Fruit fly (Drosophila melanogaster) S2 (cell line): Measurements from ENCODE around the gene CG7079.

ENCODE experiments used
- CG8478 ChIP-seq: fragments of >200 bp; optimal IDR thresholded peaks from 2 replicates; lab custom pipeline; 2018
- CTCF ChIP-seq, 2 experiments: fragments of >200 bp; optimal IDR thresholded peaks; 2 replicates each; lab custom pipeline; 2018

Gene CG7079

dm6 chr3R:21048729-21049128 is at the start of gene CG7079:
CG7079 (minus strand) TSS chr3R:21048829.
- no peak for TF ChIP-seq CTCF (optimal IDR thresholded peaks at IDR 0.05; lab: Kevin White, UChicago)
- TF ChIP-seq CG8478 (lab: Kevin White, UChicago) = no peak

- TF ChIP-seq CTCF (optimal IDR thresholded peaks at IDR 0.05; lab: Kevin White, UChicago) (peak; percentile 4 to 10), CG8478 (lab: Kevin White, UChicago) (no peak)
Measured at dm6 chr3R:21097631-21098117, 49.0 kb upstream of the CG7079 start, which contains the start of gene RhoGAP93B. RhoGAP93B (minus strand) TSS chr3R:21097827.

dm6 chr3R:21097160-21097559 is 48.5 kb upstream of the CG7079 start:
- TF ChIP-seq CG8478 (lab: Kevin White, UChicago) (no peak), CTCF (optimal IDR thresholded peaks at IDR 0.05; lab: Kevin White, UChicago) (no peak)

dm6 chr3R:21096532-21097143 is 48.0 kb upstream of the CG7079 start:
- TF ChIP-seq CG8478 (lab: Kevin White, UChicago) (no peak), CTCF (optimal IDR thresholded peaks at IDR 0.05; lab: Kevin White, UChicago) (no peak)

dm6 chr3R:21094292-21094691 is 45.7 kb upstream of the CG7079 start:
- TF ChIP-seq CG8478 (lab: Kevin White, UChicago) = no peak
- no peak for TF ChIP-seq CTCF (optimal IDR thresholded peaks at IDR 0.05; lab: Kevin White, UChicago)

dm6 chr3R:21092829-21093228 is 44.2 kb upstream of the CG7079 start:
- TF ChIP-seq CG8478 (lab: Kevin White, UChicago) = no peak
- no peak for TF ChIP-seq CTCF (optimal IDR thresholded peaks at IDR 0.05; lab: Kevin White, UChicago)

dm6 chr3R:21092036-21092435 is 43.4 kb upstream of the CG7079 start:
- no peak for TF ChIP-seq CG8478 (lab: Kevin White, UChicago)

dm6 chr3R:21091500-21091899 is 42.9 kb upstream of the CG7079 start:
- TF ChIP-seq CG8478 (lab: Kevin White, UChicago) (no peak), CTCF (optimal IDR thresholded peaks at IDR 0.05; lab: Kevin White, UChicago) (no peak)

dm6 chr3R:21090230-21091021 is 41.8 kb upstream of the CG7079 start:
- TF ChIP-seq CTCF (optimal IDR thresholded peaks at IDR 0.05; lab: Kevin White, UChicago) (no peak), CG8478 (lab: Kevin White, UChicago) (no peak)

- TF ChIP-seq CTCF (optimal IDR thresholded peaks at IDR 0.05; lab: Kevin White, UChicago) (no peak), CG8478 (lab: Kevin White, UChicago) (no peak)
Measured at dm6 chr3R:21089416-21089815, 40.8 kb upstream of the CG7079 start.

dm6 chr3R:21084979-21085378 is 36.4 kb upstream of the CG7079 start:
- TF ChIP-seq CG8478 (lab: Kevin White, UChicago) (no peak), CTCF (optimal IDR thresholded peaks at IDR 0.05; lab: Kevin White, UChicago) (no peak)

- TF ChIP-seq CG8478 (lab: Kevin White, UChicago) (no peak), CTCF (optimal IDR thresholded peaks at IDR 0.05; lab: Kevin White, UChicago) (no peak)
Measured at dm6 chr3R:21080876-21081586, 32.4 kb upstream of the CG7079 start, which contains the start of gene HHEX. HHEX (minus strand) TSS chr3R:21080926.

- no peak for TF ChIP-seq CG8478 (lab: Kevin White, UChicago)
- no peak for TF ChIP-seq CTCF (optimal IDR thresholded peaks at IDR 0.05; lab: Kevin White, UChicago)
Measured at dm6 chr3R:21078958-21079357, 30.3 kb upstream of the CG7079 start.

- TF ChIP-seq CG8478 (lab: Kevin White, UChicago) (no peak), CTCF (optimal IDR thresholded peaks at IDR 0.05; lab: Kevin White, UChicago) (no peak)
Measured at dm6 chr3R:21078211-21078610, 29.6 kb upstream of the CG7079 start.

dm6 chr3R:21077577-21077976 is 28.9 kb upstream of the CG7079 start:
- no peak for TF ChIP-seq CTCF (optimal IDR thresholded peaks at IDR 0.05; lab: Kevin White, UChicago)
- no peak for TF ChIP-seq CG8478 (lab: Kevin White, UChicago)
